Worm (Caenorhabditis elegans) whole organism, late embryonic: ENCODE data around the gene gad-2.

Source experiments
- F13H6.1 ChIP-seq: sonication (generic microtip); optimal IDR thresholded peaks from 2 replicates; lab custom pipeline; 2016; ENCODE audit warnings: missing genetic modification characterization, missing compliant biosample characterization
- ahr-1 ChIP-seq: sonication (generic microtip); optimal IDR thresholded peaks from 2 replicates; lab custom pipeline; 2016; ENCODE audit warnings: missing genetic modification characterization, missing compliant biosample characterization
- ama-1 ChIP-seq: fragments of 150-350 bp; optimal IDR thresholded peaks from 2 replicates; lab custom pipeline; 2014
- ceh-14 ChIP-seq: sonication (generic microtip); optimal IDR thresholded peaks from 2 replicates; lab custom pipeline; 2016; ENCODE audit warnings: missing genotype, missing genetic modification characterization, missing compliant biosample characterization
- fkh-6 ChIP-seq: sonication (generic microtip); optimal IDR thresholded peaks from 2 replicates; lab custom pipeline; 2016; ENCODE audit warnings: missing genetic modification characterization, missing compliant biosample characterization
- hlh-13 ChIP-seq: fragments of 200-800 bp; sonication (Bioruptor generic); optimal IDR thresholded peaks from 2 replicates; lab custom pipeline; 2018; ENCODE audit warnings: mild to moderate bottlenecking, missing genetic modification characterization, missing compliant biosample characterization
- hlh-15 ChIP-seq: sonication (generic microtip); optimal IDR thresholded peaks from 2 replicates; lab custom pipeline; 2016; ENCODE audit warnings: missing genetic modification characterization, missing compliant biosample characterization
- nfya-1 ChIP-seq: sonication (generic microtip); optimal IDR thresholded peaks from 2 replicates; lab custom pipeline; 2017; ENCODE audit warnings: missing genetic modification characterization, mild to moderate bottlenecking, missing compliant biosample characterization, antibody characterized with exemption, moderate library complexity
- pat-9 ChIP-seq: fragments of 200-800 bp; sonication (Bioruptor generic); optimal IDR thresholded peaks from 2 replicates; lab custom pipeline; 2018; ENCODE audit warnings: mild to moderate bottlenecking, missing genetic modification characterization, moderate library complexity, missing compliant biosample characterization
- pax-1 ChIP-seq: fragments of 150-350 bp; optimal IDR thresholded peaks from 2 replicates; lab custom pipeline; 2014; ENCODE audit warnings: missing biosample characterization, missing genetic modification characterization
- pha-4 ChIP-seq: fragments of 150-350 bp; optimal IDR thresholded peaks from 2 replicates; lab custom pipeline; 2018; ENCODE audit warnings: missing biosample characterization, missing genetic modification reagents, missing genetic modification characterization
- unc-55 ChIP-seq: sonication (generic microtip); optimal IDR thresholded peaks from 2 replicates; lab custom pipeline; 2017; ENCODE audit warnings: missing biosample characterization, missing genetic modification reagents, missing genetic modification characterization

DNA sequence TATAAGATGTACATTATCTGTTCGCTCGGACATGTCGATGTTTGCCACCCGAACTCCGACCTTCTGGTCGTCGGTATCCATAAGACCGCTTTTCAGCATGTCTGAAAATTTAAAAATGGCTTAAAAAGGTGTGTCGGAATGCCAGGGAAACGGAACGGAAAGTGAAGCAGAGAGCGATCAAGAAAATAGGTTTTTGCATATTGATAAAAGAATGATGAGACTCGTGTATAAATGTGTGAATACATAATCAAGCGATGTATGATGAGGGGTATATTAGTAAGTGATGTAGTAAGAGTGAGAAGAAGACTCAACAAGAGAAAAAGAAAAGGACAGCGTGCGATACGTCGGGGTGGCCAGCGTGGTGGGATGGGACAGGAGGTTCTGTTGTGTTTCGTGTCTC, 49.2 kb downstream of the gad-2 start, which contains the start of gene acl-12:
- no peak for TF ChIP-seq pha-4 (tag; lab: Kevin White, UChicago)
- TF ChIP-seq hlh-15 (tag; lab: Kevin White, UChicago): no peak
- TF ChIP-seq hlh-13 (GFP tag; lab: Kevin White, UChicago): no peak
- TF ChIP-seq unc-55 (GFP tag; lab: Kevin White, UChicago): no peak
- no peak for TF ChIP-seq pat-9
- no peak for TF ChIP-seq ahr-1 (tag; lab: Kevin White, UChicago)
- TF ChIP-seq pax-1 (tag; lab: Kevin White, UChicago): no peak
- no peak for TF ChIP-seq ama-1 (lab: Kevin White, UChicago)
- no peak for TF ChIP-seq ceh-14 (tag; lab: Kevin White, UChicago)
- no peak for TF ChIP-seq fkh-6 (tag; lab: Kevin White, UChicago)
- TF ChIP-seq F13H6.1 (tag; lab: Kevin White, UChicago): no peak
- peak; percentile 15 for TF ChIP-seq nfya-1 (tag; lab: Kevin White, UChicago)
